Worm (Caenorhabditis elegans) whole organism, young adult: ENCODE data around the gene Y73B6BL.23.

Source experiments
- B0019.2 ChIP-seq: fragments of 200-800 bp; sonication (Bioruptor generic); conservative IDR thresholded peaks from 2 replicates; pipeline ENCODE4 v1.3.6; 2022; ENCODE audit warnings: missing genetic modification reagents, missing genetic modification characterization, missing compliant biosample characterization
- B0336.3 ChIP-seq: fragments of 200-800 bp; sonication (Bioruptor generic); IDR thresholded peaks from 2 replicates; pipeline ENCODE4 v1.3.6; 2022; ENCODE audit warnings: missing genetic modification characterization, missing compliant biosample characterization
- C06A6.2 ChIP-seq: fragments of 200-800 bp; sonication (Bioruptor generic); conservative IDR thresholded peaks from 2 replicates; pipeline ENCODE4 v1.3.6; 2022; ENCODE audit warnings: missing genetic modification characterization, missing compliant biosample characterization
- C17E4.6 ChIP-seq: fragments of 200-800 bp; sonication (Bioruptor generic); IDR thresholded peaks from 2 replicates; pipeline ENCODE4 v1.3.6; 2022; ENCODE audit warnings: missing genetic modification reagents, missing genetic modification characterization, missing compliant biosample characterization
- D2030.7 ChIP-seq: fragments of 200-800 bp; sonication (Bioruptor generic); IDR thresholded peaks from 2 replicates; pipeline ENCODE4 v1.3.6; 2022; ENCODE audit warnings: missing genetic modification reagents, missing genetic modification characterization, missing compliant biosample characterization
- F33H1.4 ChIP-seq: fragments of 200-800 bp; sonication (Bioruptor generic); IDR thresholded peaks from 2 replicates; pipeline ENCODE4 v1.3.6; 2022; ENCODE audit warnings: missing genetic modification reagents, missing genetic modification characterization, missing compliant biosample characterization
- F57C9.4 ChIP-seq: sonication (generic microtip); optimal IDR thresholded peaks from 2 replicates; lab custom pipeline; 2017; ENCODE audit warnings: mild to moderate bottlenecking, missing genetic modification characterization, missing compliant biosample characterization
- K11D2.4 ChIP-seq: fragments of 200-800 bp; sonication (Bioruptor generic); IDR thresholded peaks from 2 replicates; pipeline ENCODE4 v1.3.6; 2022; ENCODE audit warnings: missing genetic modification reagents, missing genetic modification characterization, missing compliant biosample characterization
- T07F8.4 ChIP-seq: sonication (generic microtip); optimal IDR thresholded peaks from 2 replicates; lab custom pipeline; 2016; ENCODE audit warnings: mild to moderate bottlenecking, missing genetic modification characterization, moderate library complexity, missing compliant biosample characterization
- Y53F4B.3 ChIP-seq: fragments of 200-800 bp; sonication (Bioruptor generic); IDR thresholded peaks from 2 replicates; pipeline ENCODE4 v1.3.6; 2022; ENCODE audit warnings: missing genetic modification reagents, missing genetic modification characterization, missing compliant biosample characterization
- Y53G8AR.9 ChIP-seq: fragments of 200-800 bp; sonication (Bioruptor generic); conservative IDR thresholded peaks from 2 replicates; pipeline ENCODE4 v1.3.6; 2022; ENCODE audit warnings: missing genetic modification reagents, missing genetic modification characterization, missing compliant biosample characterization
- Y79H2A.3 ChIP-seq: fragments of 200-800 bp; sonication (Bioruptor generic); conservative IDR thresholded peaks from 2 replicates; pipeline ENCODE4 v1.3.6; 2022; ENCODE audit warnings: missing genetic modification reagents, missing genetic modification characterization, missing compliant biosample characterization
- akir-1 ChIP-seq: fragments of 200-800 bp; sonication (Bioruptor generic); optimal IDR thresholded peaks from 2 replicates; lab custom pipeline; 2018; ENCODE audit warnings: mild to moderate bottlenecking, missing genetic modification characterization, moderate library complexity, missing compliant biosample characterization
- aptf-2 ChIP-seq: fragments of 200-800 bp; sonication (Bioruptor generic); conservative IDR thresholded peaks from 2 replicates; pipeline ENCODE4 v1.3.6; 2022; ENCODE audit warnings: missing genetic modification reagents, missing genetic modification characterization, missing compliant biosample characterization
- attf-6 ChIP-seq: fragments of 200-800 bp; sonication (Bioruptor generic); IDR thresholded peaks from 2 replicates; pipeline ENCODE4 v1.3.6; 2022; ENCODE audit warnings: missing genetic modification reagents, missing genetic modification characterization, missing compliant biosample characterization
- bed-2 ChIP-seq: fragments of 200-800 bp; sonication (Bioruptor generic); IDR thresholded peaks from 2 replicates; pipeline ENCODE4 v1.3.6; 2022; ENCODE audit warnings: missing genetic modification reagents, missing genetic modification characterization, missing compliant biosample characterization
- ccch-3 ChIP-seq: fragments of 200-800 bp; sonication (Bioruptor generic); optimal IDR thresholded peaks from 2 replicates; lab custom pipeline; 2018; ENCODE audit warnings: mild to moderate bottlenecking, missing genetic modification characterization, missing compliant biosample characterization
- cebp-1 ChIP-seq, 2 experiments: fragments of 200-800 bp in 1 of 2; sonication (Bioruptor generic) in 1 of 2; sonication (generic microtip) in 1 of 2; IDR thresholded peaks in 1 of 2; optimal IDR thresholded peaks in 1 of 2; 2 replicates each; pipeline versions ENCODE4 v1.3.6 to Lab custom; 2017 to 2022; ENCODE audit warnings: missing compliant biosample characterization in 2 of 2, missing genetic modification characterization in 2 of 2, mild to moderate bottlenecking in 1 of 2, missing genetic modification reagents in 1 of 2, moderate library complexity in 1 of 2
- ceh-27 ChIP-seq: fragments of 200-800 bp; sonication (Bioruptor generic); optimal IDR thresholded peaks from 2 replicates; lab custom pipeline; 2018; ENCODE audit warnings: mild to moderate bottlenecking, missing genetic modification characterization, moderate library complexity, missing compliant biosample characterization
- die-1 ChIP-seq: sonication (generic microtip); optimal IDR thresholded peaks from 2 replicates; lab custom pipeline; 2016; ENCODE audit warnings: missing genotype, mild to moderate bottlenecking, missing genetic modification characterization, missing compliant biosample characterization
- dpff-1 ChIP-seq: sonication (generic microtip); optimal IDR thresholded peaks from 2 replicates; lab custom pipeline; 2017; ENCODE audit warnings: mild to moderate bottlenecking, missing genetic modification characterization, missing compliant biosample characterization
- ets-4 ChIP-seq: fragments of 200-800 bp; sonication (Bioruptor generic); optimal IDR thresholded peaks from 2 replicates; lab custom pipeline; 2018; ENCODE audit warnings: mild to moderate bottlenecking, missing genetic modification characterization, missing compliant biosample characterization
- gei-17 ChIP-seq: fragments of 200-800 bp; sonication (Bioruptor generic); optimal IDR thresholded peaks from 2 replicates; lab custom pipeline; 2018; ENCODE audit warnings: mild to moderate bottlenecking, missing genetic modification characterization, missing compliant biosample characterization
- hlh-12 ChIP-seq: sonication (generic microtip); optimal IDR thresholded peaks from 2 replicates; lab custom pipeline; 2016; ENCODE audit warnings: missing genetic modification characterization, missing compliant biosample characterization
- hmg-1.2 ChIP-seq: fragments of 200-800 bp; sonication (Bioruptor generic); IDR thresholded peaks from 2 replicates; pipeline ENCODE4 v1.3.6; 2022; ENCODE audit warnings: missing genetic modification reagents, missing genetic modification characterization, missing compliant biosample characterization
- hrde-1 ChIP-seq: sonication (generic microtip); optimal IDR thresholded peaks from 2 replicates; lab custom pipeline; 2016; ENCODE audit warnings: missing genetic modification characterization, mild to moderate bottlenecking, missing compliant biosample characterization, moderate library complexity, missing genotype, missing genetic modification reagents, borderline replicate concordance
- hsf-1 ChIP-seq: fragments of 200-800 bp; sonication (Bioruptor generic); IDR thresholded peaks from 2 replicates; pipeline ENCODE4 v1.3.6; 2022; ENCODE audit warnings: missing genetic modification reagents, missing genetic modification characterization, missing compliant biosample characterization
- lag-1 ChIP-seq: fragments of 200-800 bp; sonication (Bioruptor generic); IDR thresholded peaks from 2 replicates; pipeline ENCODE4 v1.3.6; 2022; ENCODE audit warnings: missing genetic modification reagents, missing genetic modification characterization, missing compliant biosample characterization
- let-526 ChIP-seq: fragments of 200-800 bp; sonication (Bioruptor generic); IDR thresholded peaks from 2 replicates; pipeline ENCODE4 v1.3.6; 2022; ENCODE audit warnings: missing genetic modification reagents, missing genetic modification characterization, missing compliant biosample characterization
- lin-54 ChIP-seq: fragments of 200-800 bp; sonication (Bioruptor generic); optimal IDR thresholded peaks from 2 replicates; lab custom pipeline; 2018; ENCODE audit warnings: mild to moderate bottlenecking, missing genetic modification characterization, missing compliant biosample characterization
- lir-1 ChIP-seq: fragments of 200-800 bp; sonication (Bioruptor generic); conservative IDR thresholded peaks from 2 replicates; pipeline ENCODE4 v1.3.6; 2022; ENCODE audit warnings: missing genetic modification reagents, missing genetic modification characterization, missing compliant biosample characterization
- lsy-27 ChIP-seq: sonication (generic microtip); optimal IDR thresholded peaks from 2 replicates; lab custom pipeline; 2017; ENCODE audit warnings: missing genetic modification characterization, mild to moderate bottlenecking, missing compliant biosample characterization, antibody characterized with exemption, missing genotype, borderline replicate concordance; ENCODE audit not compliant: insufficient read depth
- madf-3 ChIP-seq: fragments of 200-800 bp; sonication (Bioruptor generic); IDR thresholded peaks from 2 replicates; pipeline ENCODE4 v1.3.6; 2022; ENCODE audit warnings: missing genetic modification reagents, missing genetic modification characterization, missing compliant biosample characterization
- mcd-1 ChIP-seq: fragments of 200-800 bp; sonication (Bioruptor generic); IDR thresholded peaks from 2 replicates; pipeline ENCODE4 v1.3.6; 2022; ENCODE audit warnings: missing genetic modification reagents, missing genetic modification characterization, missing compliant biosample characterization
- nfya-1 ChIP-seq: sonication (generic microtip); optimal IDR thresholded peaks from 2 replicates; lab custom pipeline; 2017; ENCODE audit warnings: antibody characterized with exemption, missing compliant biosample characterization, missing genetic modification characterization, borderline replicate concordance; ENCODE audit not compliant: insufficient read depth
- nfyb-1 ChIP-seq: fragments of 200-800 bp; sonication (Bioruptor generic); IDR thresholded peaks from 2 replicates; pipeline ENCODE4 v1.3.6; 2022; ENCODE audit warnings: missing genetic modification reagents, missing genetic modification characterization, missing compliant biosample characterization
- rec-8 ChIP-seq, 2 experiments: sonication (generic microtip); optimal IDR thresholded peaks; 2 replicates each; lab custom pipeline; 2016; ENCODE audit warnings: mild to moderate bottlenecking in 2 of 2, missing genetic modification characterization in 2 of 2, missing genetic modification reagents in 2 of 2, missing genotype in 2 of 2, missing biosample characterization in 1 of 2, missing compliant biosample characterization in 1 of 2, moderate library complexity in 1 of 2
- repo-1 ChIP-seq: sonication (generic microtip); optimal IDR thresholded peaks from 2 replicates; lab custom pipeline; 2017; ENCODE audit warnings: mild to moderate bottlenecking, missing genetic modification characterization, missing compliant biosample characterization
- rpc-1 ChIP-seq, 2 experiments: fragments of 150-350 bp in 1 of 2; sonication (generic microtip) in 1 of 2; optimal IDR thresholded peaks; 2 replicates each; lab custom pipeline; 2014 to 2018; ENCODE audit warnings: missing biosample characterization in 1 of 2, missing genetic modification characterization in 1 of 2, missing genetic modification reagents in 1 of 2, missing genotype in 1 of 2
- tbx-9 ChIP-seq: sonication (generic microtip); optimal IDR thresholded peaks from 2 replicates; lab custom pipeline; 2016; ENCODE audit warnings: borderline replicate concordance, missing genetic modification characterization, inconsistent platforms, missing compliant biosample characterization
- unc-62 ChIP-seq: fragments of 150-350 bp; optimal IDR thresholded peaks from 2 replicates; lab custom pipeline; 2014; ENCODE audit warnings: missing biosample characterization, missing genetic modification reagents, missing genetic modification characterization
- zfh-2 ChIP-seq: fragments of 200-800 bp; sonication (Bioruptor generic); conservative IDR thresholded peaks from 2 replicates; pipeline ENCODE4 v1.3.6; 2022; ENCODE audit warnings: missing genetic modification reagents, missing genetic modification characterization, missing compliant biosample characterization
- ztf-22 ChIP-seq: fragments of 200-800 bp; sonication (Bioruptor generic); optimal IDR thresholded peaks from 2 replicates; lab custom pipeline; 2018; ENCODE audit warnings: mild to moderate bottlenecking, missing genetic modification characterization, moderate library complexity, missing compliant biosample characterization

Gene Y73B6BL.23

DNA sequence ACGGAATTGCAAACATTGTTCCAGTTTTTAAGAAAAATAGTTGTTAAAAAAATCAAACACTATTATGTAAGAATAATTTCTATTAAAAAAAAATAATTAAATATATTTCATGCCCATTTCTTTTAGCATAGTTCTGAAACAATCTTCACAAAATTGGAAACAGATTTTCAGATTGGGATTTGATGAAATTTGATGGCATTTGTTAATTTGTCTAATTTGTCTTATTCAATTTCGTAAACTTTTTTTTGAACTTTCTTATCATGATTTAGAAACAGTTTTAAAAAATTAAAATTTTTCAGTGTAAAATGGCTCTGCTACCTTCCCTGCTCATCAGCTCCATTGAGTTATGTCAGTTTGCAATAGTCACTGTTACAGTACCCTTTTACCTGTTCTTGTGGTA, 14.0 kb downstream of the Y73B6BL.23 start, which contains the start of gene srv-13:
TSS of gene srv-13 (plus strand) at position 301 of the 400 bp plus-strand sequence.
- TF ChIP-seq ceh-27 (no peak), aptf-2 (GFP tag; lab: Robert Waterston, UW) (no peak), Y53G8AR.9 (GFP tag; lab: Robert Waterston, UW) (no peak), F33H1.4 (no peak), Y79H2A.3 (no peak), repo-1 (no peak), zfh-2 (GFP tag; lab: Robert Waterston, UW) (no peak), dpff-1 (no peak), hrde-1 (tag; lab: Kevin White, UChicago) (no peak), unc-62 (GFP tag; lab: Kevin White, UChicago) (no peak), nfyb-1 (no peak), hsf-1 (GFP tag; lab: Robert Waterston, UW) (no peak), cebp-1 (GFP tag; IDR thresholded peaks at IDR 0.05; lab: Robert Waterston, UW) (no peak), cebp-1 (tag; optimal IDR thresholded peaks at IDR 0.05; lab: Kevin White, UChicago) (no peak), nfya-1 (no peak), T07F8.4 (tag; lab: Kevin White, UChicago) (no peak), bed-2 (GFP tag; lab: Robert Waterston, UW) (no peak), lag-1 (no peak), C06A6.2 (GFP tag; lab: Robert Waterston, UW) (no peak)

DNA sequence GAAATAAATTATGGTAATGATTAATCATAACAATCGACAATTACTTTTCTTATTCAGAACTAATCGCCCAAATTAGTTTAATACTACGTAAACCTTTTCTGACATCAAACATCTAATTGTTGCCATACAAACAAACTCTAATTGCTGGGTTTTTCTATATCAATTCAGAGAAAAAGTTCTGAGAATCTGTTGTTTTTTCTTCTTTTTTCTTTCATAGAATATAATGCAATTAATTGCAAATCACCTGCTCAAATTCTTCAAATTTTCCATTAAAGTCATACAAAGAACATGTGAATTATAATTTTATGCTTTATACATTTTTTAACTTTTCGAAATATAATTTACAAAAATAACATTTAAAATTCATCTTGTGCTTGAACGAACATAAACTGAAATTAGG, 15.5 kb downstream of the Y73B6BL.23 start:
- TF ChIP-seq Y79H2A.3 (no peak), F57C9.4 (tag; lab: Kevin White, UChicago) (no peak), B0336.3 (GFP tag; lab: Robert Waterston, UW) (no peak), die-1 (tag; lab: Kevin White, UChicago) (no peak), akir-1 (GFP tag; lab: Kevin White, UChicago) (no peak), K11D2.4 (GFP tag; lab: Robert Waterston, UW) (no peak), madf-3 (GFP tag; lab: Robert Waterston, UW) (no peak), tbx-9 (tag; lab: Kevin White, UChicago) (no peak), B0019.2 (GFP tag; lab: Robert Waterston, UW) (no peak), ceh-27 (no peak), gei-17 (GFP tag; lab: Kevin White, UChicago) (no peak), C17E4.6 (GFP tag; lab: Robert Waterston, UW) (no peak), D2030.7 (no peak), T07F8.4 (tag; lab: Kevin White, UChicago) (no peak), rec-8 (tag; optimal IDR thresholded peaks at IDR 0.05; lab: Kevin White, UChicago) (no peak), lir-1 (GFP tag; lab: Robert Waterston, UW) (no peak), lsy-27 (tag; lab: Kevin White, UChicago) (no peak), hlh-12 (tag; lab: Kevin White, UChicago) (no peak), ztf-22 (GFP tag; lab: Kevin White, UChicago) (no peak), hmg-1.2 (GFP tag; lab: Robert Waterston, UW) (no peak)

DNA sequence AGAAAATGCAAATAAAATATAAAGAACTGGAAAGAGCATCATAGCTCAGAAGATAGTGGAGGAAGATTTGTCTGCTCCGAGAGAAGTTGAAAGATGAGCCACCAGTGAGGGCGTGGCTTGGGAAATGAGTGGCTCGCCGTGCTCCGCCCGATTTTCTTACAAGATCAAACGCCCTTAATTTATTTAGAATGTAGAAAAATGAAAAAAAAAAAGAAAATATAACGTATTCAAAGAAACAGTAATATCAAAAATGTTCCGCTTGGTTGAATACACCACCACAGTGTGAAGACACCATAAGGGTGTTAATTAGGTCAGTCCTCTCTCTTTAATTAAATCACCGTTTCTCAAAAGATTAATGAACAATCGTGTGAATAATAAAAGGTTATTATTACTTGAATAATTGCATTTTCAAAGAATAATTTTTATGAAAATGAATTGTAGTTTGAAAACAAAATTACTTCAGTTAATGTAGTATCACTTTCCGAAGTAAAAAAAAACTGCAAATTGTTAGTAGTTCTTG, 16.4 kb downstream of the Y73B6BL.23 start, which contains the start of gene sfrp-1:
TSS of gene sfrp-1 (minus strand) at position 51 of the 520 bp plus-strand sequence.
- no peak for TF ChIP-seq let-526 (GFP tag; lab: Robert Waterston, UW)
- no peak for TF ChIP-seq mcd-1
- TF ChIP-seq lsy-27 (tag; lab: Kevin White, UChicago), result no peak
- no peak for TF ChIP-seq rpc-1 (optimal IDR thresholded peaks at IDR 0.05; lab: Kevin White, UChicago)
- TF ChIP-seq rpc-1 (tag; optimal IDR thresholded peaks at IDR 0.05; lab: Kevin White, UChicago), result no peak
- no peak for TF ChIP-seq attf-6 (GFP tag; lab: Robert Waterston, UW)
- no peak for TF ChIP-seq lin-54
- no peak for TF ChIP-seq Y53F4B.3
- no peak for TF ChIP-seq ets-4 (GFP tag; lab: Kevin White, UChicago)
- TF ChIP-seq madf-3 (GFP tag; lab: Robert Waterston, UW), result no peak
- TF ChIP-seq ccch-3 (GFP tag; lab: Kevin White, UChicago), result no peak
